Fruit fly (Drosophila melanogaster): Measurements from ENCODE around the gene Rad1.

Gene Rad1

DNA sequence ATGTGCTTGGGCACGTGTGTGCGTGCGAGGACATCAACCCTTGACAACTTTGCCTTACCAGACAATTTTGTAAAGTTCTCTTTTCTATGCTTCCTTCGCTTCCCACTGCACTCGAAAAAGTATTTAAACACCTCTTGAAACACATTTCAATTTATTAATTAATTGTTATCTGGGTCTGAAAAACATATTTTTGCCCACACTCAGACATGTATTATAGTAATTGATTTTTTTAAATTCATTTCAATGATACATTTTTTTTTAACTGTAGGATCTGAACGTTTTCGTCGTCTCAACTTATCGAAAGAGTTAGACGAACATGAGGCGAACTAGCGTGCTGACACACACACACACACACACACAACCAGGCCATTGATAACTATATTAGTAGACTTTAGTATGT is 32.4 kb downstream of the Rad1 start:
- TF ChIP-seq CG8478 (optimal IDR thresholded peaks at IDR 0.05) (no peak), CTCF (optimal IDR thresholded peaks at IDR 0.05) (no peak)

DNA sequence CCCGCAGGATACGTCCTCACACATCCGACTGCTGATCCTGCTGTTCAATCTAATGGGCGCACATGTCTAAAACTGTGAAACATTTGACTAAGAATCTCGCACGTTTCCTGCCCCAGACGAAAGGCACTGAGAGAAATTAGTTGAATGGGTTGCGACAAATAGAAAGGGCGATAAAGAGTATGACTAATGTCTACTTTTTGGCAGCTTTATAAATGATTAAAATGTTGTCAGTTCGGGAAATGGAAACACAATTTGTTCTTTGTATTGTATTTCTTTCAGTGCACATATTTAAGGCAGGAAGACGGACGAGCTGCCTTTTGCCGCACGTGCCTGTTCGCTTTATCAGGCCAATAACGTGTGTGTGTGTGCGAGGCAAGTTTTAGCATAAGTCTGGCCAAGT is 46.8 kb downstream of the Rad1 start:
- TF ChIP-seq CTCF (optimal IDR thresholded peaks at IDR 0.05) (no peak), CG8478 (optimal IDR thresholded peaks at IDR 0.05) (no peak)
